Worm (Caenorhabditis elegans): Measurements from ENCODE around the gene srg-23.

Gene srg-23

ce11 chrII:3108101-3108500 lies 12.1 kb upstream of the srg-23 start:
- TF ChIP-seq ets-7 (tag; optimal IDR thresholded peaks at IDR 0.05), result no peak
- no peak for TF ChIP-seq ceh-36 (tag; optimal IDR thresholded peaks at IDR 0.05)
- TF ChIP-seq scrt-1 (GFP tag; IDR thresholded peaks at IDR 0.05), result no peak
- TF ChIP-seq F13C5.2 (tag; optimal IDR thresholded peaks at IDR 0.05), result no peak
- TF ChIP-seq hmg-4 (GFP tag; optimal IDR thresholded peaks at IDR 0.05), result no peak
- TF ChIP-seq aly-1 (tag; optimal IDR thresholded peaks at IDR 0.05), result no peak

- TF ChIP-seq B0310.2 (tag; optimal IDR thresholded peaks at IDR 0.05) (no peak), ama-1 (optimal IDR thresholded peaks at IDR 0.05) (no peak), F13C5.2 (tag; optimal IDR thresholded peaks at IDR 0.05) (no peak), scrt-1 (GFP tag; IDR thresholded peaks at IDR 0.05) (no peak), tbx-11 (GFP tag; IDR thresholded peaks at IDR 0.05) (no peak), hmg-4 (GFP tag; optimal IDR thresholded peaks at IDR 0.05) (no peak), ceh-36 (tag; optimal IDR thresholded peaks at IDR 0.05) (no peak), pes-1 (GFP tag; IDR thresholded peaks at IDR 0.05) (no peak), aly-1 (tag; optimal IDR thresholded peaks at IDR 0.05) (no peak), tbx-37 (GFP tag; conservative IDR thresholded peaks at IDR 0.05) (no peak)
Measured at ce11 chrII:3105765-3106164, 9.8 kb upstream of the srg-23 start, which contains the start of gene clec-122. clec-122 (plus strand) TSS chrII:3106065.

- TF ChIP-seq B0310.2 (tag; optimal IDR thresholded peaks at IDR 0.05), result no peak
- no peak for TF ChIP-seq hnd-1 (tag; optimal IDR thresholded peaks at IDR 0.05)
- no peak for TF ChIP-seq tbx-37 (GFP tag; conservative IDR thresholded peaks at IDR 0.05)
Measured at ce11 chrII:3102018-3102417, 6.1 kb upstream of the srg-23 start, which contains the start of gene clec-121. clec-121 (plus strand) TSS chrII:3102318.

ce11 chrII:3100546-3100945 lies 4.6 kb upstream of the srg-23 start, which contains the start of gene srg-24:
srg-24 (minus strand) TSS chrII:3100646.
- no peak for TF ChIP-seq ets-7 (tag; optimal IDR thresholded peaks at IDR 0.05)
- TF ChIP-seq hmbx-1 (tag; optimal IDR thresholded peaks at IDR 0.05), result no peak
- no peak for TF ChIP-seq aly-1 (tag; optimal IDR thresholded peaks at IDR 0.05)

- TF ChIP-seq tbx-11 (GFP tag; IDR thresholded peaks at IDR 0.05), result no peak
- no peak for TF ChIP-seq ama-1 (optimal IDR thresholded peaks at IDR 0.05)
- TF ChIP-seq flt-1 (GFP tag; IDR thresholded peaks at IDR 0.05), result no peak
- TF ChIP-seq ceh-36 (tag; optimal IDR thresholded peaks at IDR 0.05), result no peak
- no peak for TF ChIP-seq ceh-13 (GFP tag; optimal IDR thresholded peaks at IDR 0.05)
- TF ChIP-seq tra-4 (tag; optimal IDR thresholded peaks at IDR 0.05), result no peak
- no peak for TF ChIP-seq hmbx-1 (tag; optimal IDR thresholded peaks at IDR 0.05)
- no peak for TF ChIP-seq tbx-37 (GFP tag; conservative IDR thresholded peaks at IDR 0.05)
- TF ChIP-seq B0310.2 (tag; optimal IDR thresholded peaks at IDR 0.05), result no peak
- no peak for TF ChIP-seq F13C5.2 (tag; optimal IDR thresholded peaks at IDR 0.05)
- TF ChIP-seq ets-7 (tag; optimal IDR thresholded peaks at IDR 0.05), result no peak
- no peak for TF ChIP-seq pes-1 (GFP tag; IDR thresholded peaks at IDR 0.05)
- no peak for TF ChIP-seq aly-1 (tag; optimal IDR thresholded peaks at IDR 0.05)
- TF ChIP-seq hnd-1 (tag; optimal IDR thresholded peaks at IDR 0.05), result no peak
- TF ChIP-seq sea-1 (GFP tag; conservative IDR thresholded peaks at IDR 0.05), result no peak
- TF ChIP-seq hmg-4 (GFP tag; optimal IDR thresholded peaks at IDR 0.05), result no peak
Measured at ce11 chrII:3096857-3097256, 897 bp upstream of the srg-23 start, which contains the start of gene Y25C1A.14. Y25C1A.14 (minus strand) TSS chrII:3096957.

- TF ChIP-seq aly-1 (tag; optimal IDR thresholded peaks at IDR 0.05) (no peak), hmbx-1 (tag; optimal IDR thresholded peaks at IDR 0.05) (no peak), scrt-1 (GFP tag; IDR thresholded peaks at IDR 0.05) (no peak), ama-1 (optimal IDR thresholded peaks at IDR 0.05) (no peak)
Measured at ce11 chrII:3093352-3093751, 2.6 kb downstream of the srg-23 start, which contains the start of gene srg-22. srg-22 (minus strand) TSS chrII:3093452.

- TF ChIP-seq hnd-1 (tag; optimal IDR thresholded peaks at IDR 0.05) (no peak), tbx-11 (GFP tag; IDR thresholded peaks at IDR 0.05) (no peak)
Measured at ce11 chrII:3091268-3091667, 4.7 kb downstream of the srg-23 start, which contains the start of gene srg-21. srg-21 (minus strand) TSS chrII:3091368.

- no peak for TF ChIP-seq ets-7 (tag; optimal IDR thresholded peaks at IDR 0.05)
- TF ChIP-seq scrt-1 (GFP tag; IDR thresholded peaks at IDR 0.05), result no peak
- TF ChIP-seq ama-1 (optimal IDR thresholded peaks at IDR 0.05), result no peak
- TF ChIP-seq tbx-11 (GFP tag; IDR thresholded peaks at IDR 0.05), result no peak
- no peak for TF ChIP-seq sea-1 (GFP tag; conservative IDR thresholded peaks at IDR 0.05)
- no peak for TF ChIP-seq pes-1 (GFP tag; IDR thresholded peaks at IDR 0.05)
- no peak for TF ChIP-seq tra-4 (tag; optimal IDR thresholded peaks at IDR 0.05)
- TF ChIP-seq F13C5.2 (tag; optimal IDR thresholded peaks at IDR 0.05), result no peak
- no peak for TF ChIP-seq ceh-36 (tag; optimal IDR thresholded peaks at IDR 0.05)
- TF ChIP-seq hmg-4 (GFP tag; optimal IDR thresholded peaks at IDR 0.05), result no peak
- TF ChIP-seq aly-1 (tag; optimal IDR thresholded peaks at IDR 0.05), result no peak
- no peak for TF ChIP-seq flt-1 (GFP tag; IDR thresholded peaks at IDR 0.05)
- no peak for TF ChIP-seq ceh-13 (GFP tag; optimal IDR thresholded peaks at IDR 0.05)
- TF ChIP-seq hnd-1 (tag; optimal IDR thresholded peaks at IDR 0.05), result no peak
- no peak for TF ChIP-seq B0310.2 (tag; optimal IDR thresholded peaks at IDR 0.05)
- no peak for TF ChIP-seq tbx-37 (GFP tag; conservative IDR thresholded peaks at IDR 0.05)
Measured at ce11 chrII:3087134-3087533, 8.8 kb downstream of the srg-23 start.

- TF ChIP-seq flt-1 (GFP tag; IDR thresholded peaks at IDR 0.05) (no peak), aly-1 (tag; optimal IDR thresholded peaks at IDR 0.05) (no peak), tbx-11 (GFP tag; IDR thresholded peaks at IDR 0.05) (no peak), tbx-37 (GFP tag; conservative IDR thresholded peaks at IDR 0.05) (no peak)
Measured at ce11 chrII:3078496-3078895, 17.5 kb downstream of the srg-23 start, which contains the start of gene copb-1. copb-1 (plus strand) TSS chrII:3078796.

Measured in whole organism, early embryonic.